Worm (Caenorhabditis elegans): ENCODE data around the gene srr-9.

srr-9 gene

DNA sequence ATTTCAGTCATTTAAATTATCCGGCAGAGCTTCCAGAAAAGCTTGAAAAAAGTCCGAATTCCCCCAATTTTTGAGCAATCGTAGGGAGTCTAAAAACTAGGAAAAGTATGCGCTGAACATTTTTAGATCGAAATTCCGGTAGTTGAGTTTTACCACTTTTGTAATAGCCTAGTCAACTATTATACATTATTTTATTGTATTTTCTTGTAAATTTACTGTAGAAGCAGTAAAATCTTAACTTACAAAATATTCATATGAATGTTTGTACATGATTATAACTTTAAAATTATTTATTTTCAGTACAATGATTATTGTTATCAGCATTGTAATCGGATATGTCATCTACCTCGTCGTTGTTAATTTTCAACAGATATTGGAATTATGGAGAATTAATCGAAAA, 43.7 kb downstream of the srr-9 start, which contains the start of gene cyp-32A1:
Gene cyp-32A1, plus strand, starts transcription at position 301 of the 400 bp plus-strand sequence.
- TF ChIP-seq unc-120 (tag; optimal IDR thresholded peaks at IDR 0.05; ENCODE audit: poor library complexity, severe bottlenecking) (no peak), ham-2 (GFP tag; optimal IDR thresholded peaks at IDR 0.05) (no peak), unc-62 (GFP tag; optimal IDR thresholded peaks at IDR 0.05) (no peak), nhr-28 (tag; optimal IDR thresholded peaks at IDR 0.05) (no peak), unc-39 (tag; optimal IDR thresholded peaks at IDR 0.05) (no peak), flh-1 (GFP tag; optimal IDR thresholded peaks at IDR 0.05) (no peak), tbx-8 (GFP tag; optimal IDR thresholded peaks at IDR 0.05) (no peak), ceh-83 (GFP tag; optimal IDR thresholded peaks at IDR 0.05) (no peak), elt-1 (tag; optimal IDR thresholded peaks at IDR 0.05; ENCODE audit: borderline replicate concordance, insufficient read depth) (no peak), bed-3 (GFP tag; optimal IDR thresholded peaks at IDR 0.05) (no peak), nhr-237 (tag; optimal IDR thresholded peaks at IDR 0.05) (no peak), elt-3 (tag; optimal IDR thresholded peaks at IDR 0.05) (no peak), lin-13 (tag; optimal IDR thresholded peaks at IDR 0.05) (no peak)

DNA sequence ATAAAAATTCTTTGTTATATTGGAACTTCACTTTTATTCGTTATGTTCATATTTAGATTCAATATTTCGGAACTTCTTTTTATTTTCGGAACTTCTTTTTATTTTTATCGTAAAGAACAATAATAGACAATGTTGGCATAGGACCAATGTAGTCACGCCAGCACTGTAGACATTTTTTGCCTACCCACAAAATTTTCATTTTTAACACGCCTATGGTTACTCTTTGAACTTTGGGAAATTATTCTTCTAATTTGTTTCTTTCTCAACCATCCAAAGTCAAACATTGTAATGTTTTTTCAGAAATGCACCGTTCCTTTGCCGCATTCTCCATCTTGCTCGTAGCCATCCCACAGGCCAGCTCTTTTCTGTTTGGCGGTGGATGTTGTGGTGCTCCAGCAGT, 47.3 kb downstream of the srr-9 start, which contains the start of gene C26F1.1:
Gene C26F1.1, plus strand, starts transcription at position 301 of the 400 bp plus-strand sequence.
- TF ChIP-seq ceh-83 (GFP tag; optimal IDR thresholded peaks at IDR 0.05) (no peak), bed-3 (GFP tag; optimal IDR thresholded peaks at IDR 0.05) (no peak), snpc-4 (tag; optimal IDR thresholded peaks at IDR 0.05) (no peak), pha-4 (tag; optimal IDR thresholded peaks at IDR 0.05) (no peak), ceh-39 (tag; optimal IDR thresholded peaks at IDR 0.05) (no peak), M03D4.4 (tag; optimal IDR thresholded peaks at IDR 0.05) (no peak), nhr-2 (tag; optimal IDR thresholded peaks at IDR 0.05) (no peak), ces-1 (GFP tag; optimal IDR thresholded peaks at IDR 0.05) (no peak), ceh-43 (GFP tag; optimal IDR thresholded peaks at IDR 0.05) (no peak), blmp-1 (tag; optimal IDR thresholded peaks at IDR 0.05) (no peak), nhr-12 (tag; optimal IDR thresholded peaks at IDR 0.05) (no peak), mep-1 (tag; optimal IDR thresholded peaks at IDR 0.05) (no peak)

DNA sequence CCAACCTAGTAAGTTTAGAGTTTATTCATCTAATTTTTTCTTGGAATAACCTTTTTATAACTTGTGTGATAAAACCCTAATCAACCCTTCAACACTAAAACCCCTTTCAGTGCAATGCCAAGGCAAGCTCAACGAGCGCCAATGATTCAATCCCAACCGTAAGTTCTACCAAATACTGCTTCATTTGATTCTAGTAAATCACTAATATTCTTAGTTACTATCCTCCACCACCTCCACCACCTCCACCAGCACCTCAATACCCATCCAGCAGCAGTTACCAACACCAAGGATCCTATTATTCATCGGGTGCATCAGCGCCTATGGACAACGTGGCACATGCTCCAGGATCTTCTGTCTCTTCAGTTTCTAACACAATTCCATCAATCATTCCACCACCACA, 48.1 kb downstream of the srr-9 start:
- TF ChIP-seq blmp-1 (tag; optimal IDR thresholded peaks at IDR 0.05) (no peak), hlh-1 (tag; optimal IDR thresholded peaks at IDR 0.05) (no peak), ceh-39 (tag; optimal IDR thresholded peaks at IDR 0.05) (no peak), ham-2 (GFP tag; optimal IDR thresholded peaks at IDR 0.05) (no peak)

DNA sequence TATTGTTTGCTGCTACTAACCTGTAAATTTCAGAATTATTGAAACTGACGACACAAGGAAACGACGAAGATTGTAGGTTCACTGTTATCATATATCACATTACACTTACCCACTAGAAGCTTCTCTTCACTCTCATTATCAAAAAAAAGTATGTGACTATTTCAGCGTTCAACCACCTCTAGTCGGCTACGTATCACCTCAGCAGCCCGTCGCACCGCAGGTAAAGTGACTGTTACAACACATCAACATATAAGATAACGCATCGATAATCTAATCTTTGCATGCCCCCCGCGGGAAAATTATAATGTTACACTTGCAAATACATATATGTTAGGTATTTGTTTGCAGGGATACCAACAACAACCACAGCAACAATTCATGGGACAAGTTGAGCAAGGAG, 48.8 kb downstream of the srr-9 start:
- TF ChIP-seq M03D4.4 (tag; optimal IDR thresholded peaks at IDR 0.05) (no peak), nhr-237 (tag; optimal IDR thresholded peaks at IDR 0.05) (no peak), mab-5 (tag; optimal IDR thresholded peaks at IDR 0.05) (no peak), zip-8 (tag; optimal IDR thresholded peaks at IDR 0.05) (no peak), nhr-12 (tag; optimal IDR thresholded peaks at IDR 0.05) (no peak), drap-1 (GFP tag; optimal IDR thresholded peaks at IDR 0.05) (no peak), unc-62 (GFP tag; optimal IDR thresholded peaks at IDR 0.05) (no peak), mls-2 (tag; optimal IDR thresholded peaks at IDR 0.05) (no peak), unc-120 (tag; optimal IDR thresholded peaks at IDR 0.05; ENCODE audit: poor library complexity, severe bottlenecking) (no peak)

Measured in whole organism, mixed stage, embryonic.